Fruit fly (Drosophila melanogaster) whole organism: ENCODE data around the gene CG5877.

Experiments used
- Dll ChIP-seq: fragments of >200 bp; optimal IDR thresholded peaks from 2 replicates; lab custom pipeline; 2017
- pan ChIP-seq: fragments of >200 bp; optimal IDR thresholded peaks from 2 replicates; lab custom pipeline; 2017

DNA sequence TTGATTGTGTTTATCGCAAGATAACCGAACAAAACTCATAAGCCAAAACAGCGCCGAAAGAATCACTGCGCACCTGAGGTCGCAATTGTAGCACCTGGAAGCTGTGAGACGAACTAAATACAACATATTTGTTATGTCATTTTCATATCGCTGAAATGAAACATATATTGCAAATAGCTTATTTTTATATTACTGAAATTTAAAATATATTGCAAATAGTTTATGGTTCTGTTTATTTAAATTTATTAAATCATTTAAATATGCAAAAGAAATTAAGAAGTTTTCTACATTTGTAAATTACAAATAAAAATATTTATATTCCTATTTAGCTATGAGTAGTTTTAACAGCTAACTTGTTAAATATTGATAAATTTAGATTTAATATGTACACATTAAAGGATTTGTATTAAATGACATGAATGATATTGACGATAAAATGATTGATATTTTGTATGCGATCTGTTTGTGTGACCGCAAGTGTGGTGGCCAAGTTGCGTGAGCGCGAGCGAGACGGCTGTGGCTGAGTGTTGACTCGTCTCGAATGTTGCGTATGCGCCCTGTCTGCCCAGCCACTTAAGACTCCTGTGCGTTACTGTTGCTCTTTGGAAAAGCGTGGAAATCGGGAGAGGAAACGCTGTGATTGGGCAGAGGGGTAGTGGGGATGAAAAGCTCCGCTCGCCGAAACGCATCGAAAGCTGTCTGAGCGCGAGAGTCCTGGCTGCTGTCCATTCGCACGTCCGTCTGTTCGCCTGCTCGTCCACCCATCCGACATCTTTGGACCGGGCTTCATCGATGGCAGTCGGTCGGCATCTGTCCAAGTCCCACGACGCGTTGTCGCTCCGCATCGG is 4.4 kb downstream of the CG5877 start, which contains the start of gene gce:
- TF ChIP-seq pan (lab: Kevin White, UChicago) (no peak), Dll (no peak)
